Worm (Caenorhabditis elegans): Measurements from ENCODE around the gene T12E12.6.

T12E12.6 gene

ce11 chrIV:5534596-5534995 lies 39.3 kb downstream of the T12E12.6 start:
- TF ChIP-seq aly-1 (tag; optimal IDR thresholded peaks at IDR 0.05) (no peak), tbx-37 (GFP tag; conservative IDR thresholded peaks at IDR 0.05) (no peak), hmbx-1 (tag; optimal IDR thresholded peaks at IDR 0.05) (no peak), ets-7 (tag; optimal IDR thresholded peaks at IDR 0.05) (no peak), ceh-13 (GFP tag; optimal IDR thresholded peaks at IDR 0.05) (no peak), hnd-1 (tag; optimal IDR thresholded peaks at IDR 0.05) (no peak), F13C5.2 (tag; optimal IDR thresholded peaks at IDR 0.05) (no peak), ceh-36 (tag; optimal IDR thresholded peaks at IDR 0.05) (no peak), flt-1 (GFP tag; IDR thresholded peaks at IDR 0.05) (no peak), tra-4 (tag; optimal IDR thresholded peaks at IDR 0.05) (no peak), B0310.2 (tag; optimal IDR thresholded peaks at IDR 0.05) (no peak), tbx-11 (GFP tag; IDR thresholded peaks at IDR 0.05) (no peak), ama-1 (optimal IDR thresholded peaks at IDR 0.05) (no peak), sea-1 (GFP tag; conservative IDR thresholded peaks at IDR 0.05) (no peak), pes-1 (GFP tag; IDR thresholded peaks at IDR 0.05) (no peak), scrt-1 (GFP tag; IDR thresholded peaks at IDR 0.05) (no peak), hmg-4 (GFP tag; optimal IDR thresholded peaks at IDR 0.05) (no peak)

ce11 chrIV:5533556-5533955 lies 40.4 kb downstream of the T12E12.6 start:
- TF ChIP-seq B0310.2 (tag; optimal IDR thresholded peaks at IDR 0.05): no peak
- TF ChIP-seq tra-4 (tag; optimal IDR thresholded peaks at IDR 0.05): no peak
- TF ChIP-seq ets-7 (tag; optimal IDR thresholded peaks at IDR 0.05): no peak
- no peak for TF ChIP-seq hmg-4 (GFP tag; optimal IDR thresholded peaks at IDR 0.05)
- TF ChIP-seq tbx-37 (GFP tag; conservative IDR thresholded peaks at IDR 0.05): no peak
- no peak for TF ChIP-seq ceh-13 (GFP tag; optimal IDR thresholded peaks at IDR 0.05)
- no peak for TF ChIP-seq hnd-1 (tag; optimal IDR thresholded peaks at IDR 0.05)
- no peak for TF ChIP-seq hmbx-1 (tag; optimal IDR thresholded peaks at IDR 0.05)
- TF ChIP-seq sea-1 (GFP tag; conservative IDR thresholded peaks at IDR 0.05): no peak
- TF ChIP-seq F13C5.2 (tag; optimal IDR thresholded peaks at IDR 0.05): no peak
- TF ChIP-seq ama-1 (optimal IDR thresholded peaks at IDR 0.05): no peak
- TF ChIP-seq ceh-36 (tag; optimal IDR thresholded peaks at IDR 0.05): no peak

ce11 chrIV:5530980-5531379 lies 43.0 kb downstream of the T12E12.6 start:
- TF ChIP-seq sea-1 (GFP tag; conservative IDR thresholded peaks at IDR 0.05): no peak
- no peak for TF ChIP-seq ets-7 (tag; optimal IDR thresholded peaks at IDR 0.05)
- no peak for TF ChIP-seq ama-1 (optimal IDR thresholded peaks at IDR 0.05)
- no peak for TF ChIP-seq tra-4 (tag; optimal IDR thresholded peaks at IDR 0.05)
- no peak for TF ChIP-seq flt-1 (GFP tag; IDR thresholded peaks at IDR 0.05)
- no peak for TF ChIP-seq ceh-36 (tag; optimal IDR thresholded peaks at IDR 0.05)
- no peak for TF ChIP-seq pes-1 (GFP tag; IDR thresholded peaks at IDR 0.05)
- TF ChIP-seq hnd-1 (tag; optimal IDR thresholded peaks at IDR 0.05): no peak
- no peak for TF ChIP-seq hmg-4 (GFP tag; optimal IDR thresholded peaks at IDR 0.05)
- TF ChIP-seq ceh-13 (GFP tag; optimal IDR thresholded peaks at IDR 0.05): no peak
- no peak for TF ChIP-seq B0310.2 (tag; optimal IDR thresholded peaks at IDR 0.05)
- no peak for TF ChIP-seq scrt-1 (GFP tag; IDR thresholded peaks at IDR 0.05)
- no peak for TF ChIP-seq aly-1 (tag; optimal IDR thresholded peaks at IDR 0.05)
- no peak for TF ChIP-seq tbx-11 (GFP tag; IDR thresholded peaks at IDR 0.05)
- TF ChIP-seq tbx-37 (GFP tag; conservative IDR thresholded peaks at IDR 0.05): no peak
- no peak for TF ChIP-seq F13C5.2 (tag; optimal IDR thresholded peaks at IDR 0.05)
- no peak for TF ChIP-seq hmbx-1 (tag; optimal IDR thresholded peaks at IDR 0.05)

- TF ChIP-seq aly-1 (tag; optimal IDR thresholded peaks at IDR 0.05) (no peak), scrt-1 (GFP tag; IDR thresholded peaks at IDR 0.05) (no peak), tbx-11 (GFP tag; IDR thresholded peaks at IDR 0.05) (no peak), ets-7 (tag; optimal IDR thresholded peaks at IDR 0.05) (no peak), ceh-13 (GFP tag; optimal IDR thresholded peaks at IDR 0.05) (no peak), hmbx-1 (tag; optimal IDR thresholded peaks at IDR 0.05) (no peak), tra-4 (tag; optimal IDR thresholded peaks at IDR 0.05) (no peak), pes-1 (GFP tag; IDR thresholded peaks at IDR 0.05) (no peak), sea-1 (GFP tag; conservative IDR thresholded peaks at IDR 0.05) (no peak), B0310.2 (tag; optimal IDR thresholded peaks at IDR 0.05) (no peak), tbx-37 (GFP tag; conservative IDR thresholded peaks at IDR 0.05) (no peak), ceh-36 (tag; optimal IDR thresholded peaks at IDR 0.05) (no peak), hnd-1 (tag; optimal IDR thresholded peaks at IDR 0.05) (no peak), hmg-4 (GFP tag; optimal IDR thresholded peaks at IDR 0.05) (no peak), flt-1 (GFP tag; IDR thresholded peaks at IDR 0.05) (no peak)
Measured at ce11 chrIV:5528285-5528684, 45.6 kb downstream of the T12E12.6 start, which contains the start of gene unc-5. Gene unc-5, minus strand, starts transcription at chrIV:5528338.

ce11 chrIV:5526711-5527383 lies 47.1 kb downstream of the T12E12.6 start:
- TF ChIP-seq ama-1 (optimal IDR thresholded peaks at IDR 0.05): no peak
- no peak for TF ChIP-seq scrt-1 (GFP tag; IDR thresholded peaks at IDR 0.05)
- no peak for TF ChIP-seq aly-1 (tag; optimal IDR thresholded peaks at IDR 0.05)
- TF ChIP-seq ceh-13 (GFP tag; optimal IDR thresholded peaks at IDR 0.05): no peak
- TF ChIP-seq tra-4 (tag; optimal IDR thresholded peaks at IDR 0.05): no peak
- TF ChIP-seq hmg-4 (GFP tag; optimal IDR thresholded peaks at IDR 0.05): no peak
- no peak for TF ChIP-seq pes-1 (GFP tag; IDR thresholded peaks at IDR 0.05)
- TF ChIP-seq B0310.2 (tag; optimal IDR thresholded peaks at IDR 0.05): no peak
- no peak for TF ChIP-seq hmbx-1 (tag; optimal IDR thresholded peaks at IDR 0.05)
- no peak for TF ChIP-seq tbx-37 (GFP tag; conservative IDR thresholded peaks at IDR 0.05)
- no peak for TF ChIP-seq ets-7 (tag; optimal IDR thresholded peaks at IDR 0.05)
- TF ChIP-seq flt-1 (GFP tag; IDR thresholded peaks at IDR 0.05): no peak
- TF ChIP-seq F13C5.2 (tag; optimal IDR thresholded peaks at IDR 0.05): no peak
- TF ChIP-seq sea-1 (GFP tag; conservative IDR thresholded peaks at IDR 0.05): no peak
- TF ChIP-seq tbx-11 (GFP tag; IDR thresholded peaks at IDR 0.05): no peak
- TF ChIP-seq ceh-36 (tag; optimal IDR thresholded peaks at IDR 0.05): no peak
- TF ChIP-seq hnd-1 (tag; optimal IDR thresholded peaks at IDR 0.05): no peak

- no peak for TF ChIP-seq hnd-1 (tag; optimal IDR thresholded peaks at IDR 0.05)
Measured at ce11 chrIV:5519044-5519443, 54.9 kb downstream of the T12E12.6 start.

Data from whole organism, early embryonic.